Worm (Caenorhabditis elegans): ENCODE data around the gene odr-1.
A peak's percentile ranks its signal among the peaks of the same experiment; 100 is the strongest.

Gene odr-1

ce11 chrX:13583895-13584344, 33.1 kb upstream of the odr-1 start (continued):
- TF ChIP-seq ctbp-1 (GFP tag; IDR thresholded peaks at IDR 0.05) = no peak
- TF ChIP-seq nhr-25 (tag; optimal IDR thresholded peaks at IDR 0.05; ENCODE audit: borderline replicate concordance, insufficient read depth) = peak; percentile 24
- no peak for TF ChIP-seq cey-2 (tag; optimal IDR thresholded peaks at IDR 0.05; ENCODE audit: borderline replicate concordance, insufficient read depth)
- TF ChIP-seq ceh-32 (tag; optimal IDR thresholded peaks at IDR 0.05; ENCODE audit: poor library complexity) = no peak
- peak; percentile 78 for TF ChIP-seq php-3 (GFP tag; IDR thresholded peaks at IDR 0.05)
- TF ChIP-seq madf-9 (GFP tag; conservative IDR thresholded peaks at IDR 0.05) = no peak
- TF ChIP-seq tra-1 (GFP tag; IDR thresholded peaks at IDR 0.05) = no peak
- TF ChIP-seq fkh-10 (GFP tag; optimal IDR thresholded peaks at IDR 0.05) = no peak
- peak; percentile 60 for TF ChIP-seq mes-2 (tag; optimal IDR thresholded peaks at IDR 0.05; ENCODE audit: poor library complexity, severe bottlenecking)
- no peak for TF ChIP-seq F49E8.2 (tag; optimal IDR thresholded peaks at IDR 0.05; ENCODE audit: borderline replicate concordance)
- no peak for TF ChIP-seq gei-8 (GFP tag; optimal IDR thresholded peaks at IDR 0.05)
- peak; percentile 13 for TF ChIP-seq dpl-1 (GFP tag; optimal IDR thresholded peaks at IDR 0.05)
- no peak; the same call in none of the 2 replicates for TF ChIP-seq set-16 (GFP tag; IDR thresholded peaks at IDR 0.05)
- TF ChIP-seq madf-5 (GFP tag; IDR thresholded peaks at IDR 0.05) = no peak
- TF ChIP-seq ceh-82 (tag; optimal IDR thresholded peaks at IDR 0.05) = no peak
- no peak for TF ChIP-seq dmd-6 (GFP tag; IDR thresholded peaks at IDR 0.05)
- TF ChIP-seq nhr-42 (GFP tag; IDR thresholded peaks at IDR 0.05) = 0 out of 2 replicates have a peak, but pooled peaks have one; percentile 28
- peak; percentile 42 for TF ChIP-seq mxl-3 (GFP tag; optimal IDR thresholded peaks at IDR 0.05)
- TF ChIP-seq ZK337.2 (GFP tag; IDR thresholded peaks at IDR 0.05) = no peak
- no peak for TF ChIP-seq aly-2 (tag; optimal IDR thresholded peaks at IDR 0.05)
- TF ChIP-seq snpc-4 (tag; optimal IDR thresholded peaks at IDR 0.05) = no peak
- TF ChIP-seq hmg-1.1 (GFP tag; IDR thresholded peaks at IDR 0.05) = peak; percentile 48; the same call in 1 of the 2 replicates
- TF ChIP-seq zfp-3 (GFP tag; conservative IDR thresholded peaks at IDR 0.05) = no peak
- no peak for TF ChIP-seq pqm-1 (tag; optimal IDR thresholded peaks at IDR 0.05)
- peak in 1 of 2 experiments; percentile 42 for TF ChIP-seq hif-1 (tag; optimal IDR thresholded peaks at IDR 0.05)
- TF ChIP-seq vab-7 (GFP tag; IDR thresholded peaks at IDR 0.05) = no peak
- peak; percentile 99 for TF ChIP-seq aha-1 (tag)

DNA sequence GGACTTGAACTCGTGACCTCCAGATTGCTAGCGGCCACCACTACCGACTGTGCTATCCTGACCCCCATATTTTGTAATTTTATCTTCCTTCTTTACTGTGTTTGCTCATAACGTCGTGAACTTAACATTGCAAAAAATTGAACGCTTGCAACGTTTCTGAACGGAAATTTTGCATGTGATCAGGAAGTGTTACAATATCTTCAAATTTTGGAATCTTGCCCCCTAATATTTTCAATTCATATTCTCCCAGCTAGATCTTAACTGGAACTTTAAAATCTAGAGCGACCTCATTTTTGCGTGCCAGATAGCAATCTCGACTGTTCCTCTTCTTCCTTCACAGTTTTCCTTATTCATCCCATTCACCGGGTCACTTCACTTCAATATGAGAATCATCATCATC, 31.0 kb upstream of the odr-1 start, which contains the start of gene F54B11.10:
Gene F54B11.10, plus strand, starts transcription at position 301 of the 400 bp plus-strand sequence.
- no peak for TF ChIP-seq tra-1 (GFP tag; IDR thresholded peaks at IDR 0.05)
- TF ChIP-seq tag-97 (GFP tag; IDR thresholded peaks at IDR 0.05) = no peak
- TF ChIP-seq lsy-2 (tag; optimal IDR thresholded peaks at IDR 0.05) = no peak
- no peak for TF ChIP-seq php-3 (GFP tag; IDR thresholded peaks at IDR 0.05)
- no peak for TF ChIP-seq mdt-29 (GFP tag; IDR thresholded peaks at IDR 0.05)
- TF ChIP-seq ceh-82 (tag; optimal IDR thresholded peaks at IDR 0.05) = no peak
- no peak for TF ChIP-seq dmd-9 (GFP tag; IDR thresholded peaks at IDR 0.05)
- no peak for TF ChIP-seq lim-7 (GFP tag; IDR thresholded peaks at IDR 0.05)
- TF ChIP-seq Y75B8A.6 (GFP tag; IDR thresholded peaks at IDR 0.05) = no peak
- no peak for TF ChIP-seq nhr-25 (tag; optimal IDR thresholded peaks at IDR 0.05; ENCODE audit: borderline replicate concordance, insufficient read depth)
- TF ChIP-seq daf-19 (GFP tag; conservative IDR thresholded peaks at IDR 0.05) = no peak
- TF ChIP-seq sdz-12 (GFP tag; optimal IDR thresholded peaks at IDR 0.05) = no peak
- no peak for TF ChIP-seq zfp-3 (GFP tag; conservative IDR thresholded peaks at IDR 0.05)
- no peak for TF ChIP-seq dve-1 (tag; optimal IDR thresholded peaks at IDR 0.05; ENCODE audit: insufficient read depth)
- no peak for TF ChIP-seq zag-1 (tag; optimal IDR thresholded peaks at IDR 0.05)
- TF ChIP-seq hlh-11 (tag; optimal IDR thresholded peaks at IDR 0.05) = no peak
- TF ChIP-seq F49E8.2 (tag; optimal IDR thresholded peaks at IDR 0.05; ENCODE audit: borderline replicate concordance) = no peak
- TF ChIP-seq aha-1 (tag) = no peak
- no peak for TF ChIP-seq skn-1 (tag; optimal IDR thresholded peaks at IDR 0.05)
- TF ChIP-seq lin-1 (GFP tag; IDR thresholded peaks at IDR 0.05) = no peak

Data from whole organism, L4 larva.